Worm (Caenorhabditis elegans) whole organism, L1 larva: ENCODE results near the gene srh-128.

Source experiments
- C04F5.9 ChIP-seq: sonication (generic microtip); optimal IDR thresholded peaks from 2 replicates; lab custom pipeline; 2016; ENCODE audit warnings: missing genetic modification characterization, missing compliant biosample characterization
- C16A3.4 ChIP-seq: fragments of 150-350 bp; optimal IDR thresholded peaks from 2 replicates; lab custom pipeline; 2014; ENCODE audit warnings: missing biosample characterization, missing genetic modification characterization
- C34B4.2 ChIP-seq: sonication (generic microtip); optimal IDR thresholded peaks from 2 replicates; lab custom pipeline; 2017; ENCODE audit warnings: mild to moderate bottlenecking, missing genetic modification characterization, missing compliant biosample characterization
- alr-1 ChIP-seq: fragments of 200-800 bp; sonication (Bioruptor generic); optimal IDR thresholded peaks from 2 replicates; lab custom pipeline; 2018; ENCODE audit warnings: borderline replicate concordance, mild to moderate bottlenecking, missing genetic modification characterization, missing compliant biosample characterization
- aly-2 ChIP-seq: fragments of 150-350 bp; optimal IDR thresholded peaks from 2 replicates; lab custom pipeline; 2014; ENCODE audit warnings: missing biosample characterization, missing genetic modification characterization
- ama-1 ChIP-seq: fragments of 150-350 bp; optimal IDR thresholded peaks from 2 replicates; lab custom pipeline; 2014
- ceh-63 ChIP-seq: fragments of 200-800 bp; sonication (Bioruptor generic); optimal IDR thresholded peaks from 2 replicates; lab custom pipeline; 2018; ENCODE audit warnings: mild to moderate bottlenecking, missing genetic modification characterization, missing compliant biosample characterization
- ceh-8 ChIP-seq: fragments of 200-800 bp; sonication (Bioruptor generic); optimal IDR thresholded peaks from 2 replicates; lab custom pipeline; 2018; ENCODE audit warnings: mild to moderate bottlenecking, missing genetic modification characterization, moderate library complexity, missing compliant biosample characterization
- ceh-88 ChIP-seq: fragments of 200-800 bp; sonication (Bioruptor generic); IDR thresholded peaks from 2 replicates; pipeline ENCODE4 v1.3.6; 2022; ENCODE audit warnings: missing genetic modification characterization, missing compliant biosample characterization
- dpl-1 ChIP-seq, 3 experiments: fragments of 150-350 bp in 2 of 3; sonication (generic microtip) in 1 of 3; optimal IDR thresholded peaks; 2 replicates each; lab custom pipeline; 2014 to 2017; ENCODE audit warnings: missing biosample characterization in 3 of 3, missing genetic modification characterization in 3 of 3, missing genetic modification reagents in 3 of 3
- efl-3 ChIP-seq: fragments of 200-800 bp; sonication (Bioruptor generic); optimal IDR thresholded peaks from 2 replicates; lab custom pipeline; 2018; ENCODE audit warnings: mild to moderate bottlenecking, missing genetic modification characterization, missing compliant biosample characterization
- egl-13 ChIP-seq: sonication (generic microtip); optimal IDR thresholded peaks from 2 replicates; lab custom pipeline; 2016; ENCODE audit warnings: missing genotype, missing genetic modification reagents, missing genetic modification characterization, missing compliant biosample characterization
- egl-27 ChIP-seq, 2 experiments: fragments of 150-350 bp in 1 of 2; sonication (generic microtip); optimal IDR thresholded peaks; 3 replicates each; lab custom pipeline; 2017 to 2018; ENCODE audit warnings: missing biosample characterization in 2 of 2, missing genetic modification characterization in 2 of 2, missing genetic modification reagents in 2 of 2
- elt-2 ChIP-seq: sonication (generic microtip); optimal IDR thresholded peaks from 2 replicates; lab custom pipeline; 2016; ENCODE audit warnings: missing genetic modification characterization, mild to moderate bottlenecking, inconsistent platforms, missing compliant biosample characterization, missing genetic modification reagents
- ets-5 ChIP-seq: fragments of 200-800 bp; sonication (Bioruptor generic); IDR thresholded peaks from 2 replicates; pipeline ENCODE4 v1.3.6; 2022; ENCODE audit warnings: missing genetic modification characterization, missing compliant biosample characterization
- fkh-10 ChIP-seq: sonication (generic microtip); optimal IDR thresholded peaks from 2 replicates; lab custom pipeline; 2017; ENCODE audit warnings: missing biosample characterization, missing genetic modification reagents, missing genetic modification characterization
- fkh-8 ChIP-seq: sonication (generic microtip); optimal IDR thresholded peaks from 2 replicates; lab custom pipeline; 2016; ENCODE audit warnings: mild to moderate bottlenecking, missing genetic modification characterization, missing compliant biosample characterization
- hlh-17 ChIP-seq: fragments of 200-800 bp; sonication (Bioruptor generic); optimal IDR thresholded peaks from 2 replicates; lab custom pipeline; 2018; ENCODE audit warnings: missing genetic modification characterization, mild to moderate bottlenecking, missing compliant biosample characterization, moderate library complexity, borderline replicate concordance
- hpl-2 ChIP-seq: fragments of 150-350 bp; optimal IDR thresholded peaks from 2 replicates; lab custom pipeline; 2014; ENCODE audit warnings: missing biosample characterization, missing genetic modification reagents, missing genetic modification characterization
- irx-1 ChIP-seq: sonication (generic microtip); optimal IDR thresholded peaks from 2 replicates; lab custom pipeline; 2016; ENCODE audit warnings: missing genetic modification characterization, missing compliant biosample characterization
- isw-1 ChIP-seq: fragments of 200-800 bp; sonication (Bioruptor generic); IDR thresholded peaks from 2 replicates; pipeline ENCODE4 v1.3.6; 2022; ENCODE audit warnings: missing genetic modification characterization, missing compliant biosample characterization
- lin-13 ChIP-seq: fragments of 150-350 bp; optimal IDR thresholded peaks from 2 replicates; lab custom pipeline; 2014; ENCODE audit warnings: missing biosample characterization, missing genetic modification reagents, missing genetic modification characterization
- mab-9 ChIP-seq: fragments of 200-800 bp; sonication (Bioruptor generic); IDR thresholded peaks from 2 replicates; pipeline ENCODE4 v1.3.6; 2022; ENCODE audit warnings: missing genetic modification reagents, missing genetic modification characterization, missing compliant biosample characterization
- mdl-1 ChIP-seq, 2 experiments: fragments of 150-350 bp; optimal IDR thresholded peaks; 2 replicates each; lab custom pipeline; 2014 to 2017; ENCODE audit warnings: missing biosample characterization in 2 of 2, missing genetic modification characterization in 2 of 2, inconsistent platforms in 1 of 2
- mef-2 ChIP-seq: fragments of 150-350 bp; optimal IDR thresholded peaks from 2 replicates; lab custom pipeline; 2014; ENCODE audit warnings: missing biosample characterization, missing genetic modification characterization
- mep-1 ChIP-seq: fragments of 150-350 bp; optimal IDR thresholded peaks from 2 replicates; lab custom pipeline; 2014; ENCODE audit warnings: missing biosample characterization, missing genetic modification characterization
- nhr-11 ChIP-seq: fragments of 150-350 bp; optimal IDR thresholded peaks from 2 replicates; lab custom pipeline; 2014; ENCODE audit warnings: missing biosample characterization, missing genetic modification characterization
- nhr-19 ChIP-seq: fragments of 200-800 bp; sonication (Bioruptor generic); conservative IDR thresholded peaks from 2 replicates; pipeline ENCODE4 v1.3.6; 2022; ENCODE audit warnings: missing genetic modification characterization, missing compliant biosample characterization
- nhr-20 ChIP-seq: sonication (generic microtip); optimal IDR thresholded peaks from 2 replicates; lab custom pipeline; 2016; ENCODE audit warnings: mild to moderate bottlenecking, missing genetic modification characterization, missing compliant biosample characterization
- nhr-47 ChIP-seq: sonication (generic microtip); optimal IDR thresholded peaks from 2 replicates; lab custom pipeline; 2016; ENCODE audit warnings: mild to moderate bottlenecking, missing genetic modification characterization, moderate library complexity, missing compliant biosample characterization
- nhr-76 ChIP-seq: sonication (generic microtip); optimal IDR thresholded peaks from 2 replicates; lab custom pipeline; 2017; ENCODE audit warnings: missing biosample characterization, missing genetic modification characterization
- nhr-77 ChIP-seq: fragments of 150-350 bp; optimal IDR thresholded peaks from 2 replicates; lab custom pipeline; 2014; ENCODE audit warnings: missing biosample characterization, missing genetic modification characterization
- nhr-90 ChIP-seq: sonication (generic microtip); optimal IDR thresholded peaks from 2 replicates; lab custom pipeline; 2016; ENCODE audit warnings: mild to moderate bottlenecking, missing genetic modification characterization, missing compliant biosample characterization; ENCODE audit not compliant: poor library complexity
- pag-3 ChIP-seq: sonication (generic microtip); optimal IDR thresholded peaks from 2 replicates; lab custom pipeline; 2017; ENCODE audit warnings: missing genetic modification characterization, mild to moderate bottlenecking, missing compliant biosample characterization, antibody characterized with exemption, borderline replicate concordance; ENCODE audit not compliant: insufficient read depth
- pax-3 ChIP-seq: fragments of 200-800 bp; sonication (Bioruptor generic); optimal IDR thresholded peaks from 2 replicates; lab custom pipeline; 2018; ENCODE audit warnings: mild to moderate bottlenecking, missing genetic modification characterization, moderate library complexity, missing compliant biosample characterization
- rnt-1 ChIP-seq: sonication (generic microtip); optimal IDR thresholded peaks from 2 replicates; lab custom pipeline; 2016; ENCODE audit warnings: mild to moderate bottlenecking, missing genetic modification characterization, moderate library complexity, missing compliant biosample characterization
- snu-23 ChIP-seq: sonication (generic microtip); optimal IDR thresholded peaks from 2 replicates; lab custom pipeline; 2016; ENCODE audit warnings: missing genetic modification characterization, missing compliant biosample characterization
- sox-4 ChIP-seq: sonication (generic microtip); optimal IDR thresholded peaks from 2 replicates; lab custom pipeline; 2016; ENCODE audit warnings: missing genetic modification characterization, missing compliant biosample characterization
- sptf-1 ChIP-seq: fragments of 150-350 bp; optimal IDR thresholded peaks from 2 replicates; lab custom pipeline; 2014; ENCODE audit warnings: missing biosample characterization, missing genetic modification characterization
- tbx-2 ChIP-seq: sonication (generic microtip); optimal IDR thresholded peaks from 2 replicates; lab custom pipeline; 2016; ENCODE audit warnings: missing genetic modification characterization, missing compliant biosample characterization
- tlp-1 ChIP-seq: fragments of 150-350 bp; optimal IDR thresholded peaks from 2 replicates; lab custom pipeline; 2014; ENCODE audit warnings: missing biosample characterization, missing genetic modification characterization
- vab-15 ChIP-seq: sonication (generic microtip); optimal IDR thresholded peaks from 2 replicates; lab custom pipeline; 2017; ENCODE audit warnings: missing genotype, mild to moderate bottlenecking, missing genetic modification characterization, missing compliant biosample characterization
- xbp-1 ChIP-seq: sonication (generic microtip); optimal IDR thresholded peaks from 2 replicates; lab custom pipeline; 2016; ENCODE audit warnings: missing genetic modification characterization, missing compliant biosample characterization
- zag-1 ChIP-seq: fragments of 150-350 bp; optimal IDR thresholded peaks from 2 replicates; lab custom pipeline; 2014; ENCODE audit warnings: missing biosample characterization, missing genetic modification characterization
- zip-4 ChIP-seq: fragments of 200-800 bp; sonication (Bioruptor generic); optimal IDR thresholded peaks from 2 replicates; lab custom pipeline; 2018; ENCODE audit warnings: mild to moderate bottlenecking, missing genetic modification characterization, moderate library complexity, missing compliant biosample characterization

srh-128 gene

DNA sequence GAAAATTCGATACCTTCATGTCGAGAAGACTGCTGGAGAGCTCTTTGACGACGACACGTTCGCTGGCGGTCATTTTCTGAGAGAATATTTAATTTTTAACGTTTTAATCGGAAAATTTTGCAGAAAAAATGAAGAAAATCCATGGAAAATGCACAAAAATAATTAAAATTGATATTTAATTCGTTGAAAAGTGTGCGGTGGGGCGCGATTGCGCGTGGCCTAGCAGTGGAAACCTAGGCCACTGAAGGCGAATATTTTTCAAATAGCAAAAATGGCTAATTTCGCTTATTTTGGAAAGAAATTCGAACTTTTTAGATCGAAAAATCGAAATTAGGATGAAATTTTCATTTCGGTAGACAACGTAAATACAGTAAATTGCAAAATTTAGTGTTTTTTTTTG, 47.4 kb upstream of the srh-128 start, which contains the start of gene F29A7.6 (continued):
- TF ChIP-seq sptf-1 (tag; lab: Kevin White, UChicago) (no peak), rnt-1 (tag; lab: Kevin White, UChicago) (peak; percentile 95), alr-1 (no peak), pax-3 (tag; lab: Kevin White, UChicago) (peak; percentile 69), isw-1 (GFP tag; lab: Robert Waterston, UW) (peak; percentile 50), hlh-17 (GFP tag; lab: Kevin White, UChicago) (no peak), dpl-1 (GFP tag; optimal IDR thresholded peaks at IDR 0.05; lab: Kevin White, UChicago) (peak; percentile 14 to 72 (median 69)), sox-4 (tag; lab: Kevin White, UChicago) (peak; percentile 65), xbp-1 (tag; lab: Kevin White, UChicago) (peak; percentile 67), zag-1 (tag; lab: Kevin White, UChicago) (no peak)

DNA sequence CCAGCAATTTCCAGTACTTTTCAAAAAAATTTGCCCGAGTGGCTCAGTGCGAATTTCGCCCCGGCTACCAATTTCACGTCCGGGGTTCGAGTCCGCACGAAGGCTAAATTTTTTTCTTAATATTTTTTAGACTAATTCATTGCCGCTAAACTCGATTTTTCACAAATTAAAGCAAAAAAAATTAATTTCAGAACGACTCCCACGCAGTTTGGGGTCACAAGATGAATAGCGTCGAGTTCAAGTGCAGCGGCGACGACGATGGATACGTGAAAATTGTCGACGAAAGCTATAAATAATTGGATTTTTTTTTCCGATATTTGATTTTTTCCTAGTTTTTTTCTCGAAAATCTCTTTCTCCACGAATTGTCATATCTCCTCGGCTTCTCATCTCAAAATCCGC, 46.2 kb upstream of the srh-128 start:
- TF ChIP-seq dpl-1 (GFP tag; optimal IDR thresholded peaks at IDR 0.05; lab: Kevin White, UChicago) (no peak), rnt-1 (tag; lab: Kevin White, UChicago) (no peak), nhr-90 (tag; lab: Kevin White, UChicago) (no peak), lin-13 (GFP tag; lab: Kevin White, UChicago) (no peak), zip-4 (GFP tag; lab: Kevin White, UChicago) (no peak), mab-9 (GFP tag; lab: Robert Waterston, UW) (no peak), ets-5 (no peak), ceh-8 (no peak), nhr-76 (tag; lab: Kevin White, UChicago) (no peak), hpl-2 (GFP tag; lab: Kevin White, UChicago) (no peak), alr-1 (no peak), xbp-1 (tag; lab: Kevin White, UChicago) (no peak), fkh-10 (GFP tag; lab: Kevin White, UChicago) (no peak), nhr-77 (no peak), ceh-88 (no peak), egl-13 (tag; lab: Kevin White, UChicago) (no peak), efl-3 (GFP tag; lab: Kevin White, UChicago) (no peak)

DNA sequence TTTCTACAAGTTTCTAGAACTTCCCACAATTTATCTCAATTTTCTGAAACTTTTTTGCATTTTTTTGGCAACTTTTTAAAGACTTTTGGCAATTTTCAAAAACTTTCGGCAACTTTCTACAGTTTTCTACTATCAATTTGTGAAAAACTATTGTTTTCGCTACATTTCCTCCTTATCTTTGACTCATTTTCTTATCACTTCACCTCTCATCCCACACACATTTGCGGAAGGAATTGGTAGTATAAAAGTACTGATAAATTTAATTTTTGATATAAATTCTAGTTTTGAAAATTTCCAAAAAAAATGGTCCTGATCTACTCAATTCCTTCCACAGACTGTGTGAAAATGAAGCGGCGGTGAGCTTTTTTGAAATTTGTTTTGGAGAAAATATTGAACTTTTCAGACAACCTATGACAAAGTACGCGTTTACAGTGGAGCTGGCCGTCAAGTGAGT, 44.5 kb upstream of the srh-128 start, which contains the start of gene F29A7.4:
Gene F29A7.4 (plus strand): TSS at position 404 of the 454 bp plus-strand sequence.
- TF ChIP-seq egl-27 (tag; optimal IDR thresholded peaks at IDR 0.05; lab: Kevin White, UChicago) (no peak), elt-2 (peak; percentile 72), hpl-2 (GFP tag; lab: Kevin White, UChicago) (no peak), nhr-90 (tag; lab: Kevin White, UChicago) (no peak), nhr-11 (tag; lab: Kevin White, UChicago) (no peak), nhr-20 (no peak), ceh-63 (GFP tag; lab: Kevin White, UChicago) (no peak)

DNA sequence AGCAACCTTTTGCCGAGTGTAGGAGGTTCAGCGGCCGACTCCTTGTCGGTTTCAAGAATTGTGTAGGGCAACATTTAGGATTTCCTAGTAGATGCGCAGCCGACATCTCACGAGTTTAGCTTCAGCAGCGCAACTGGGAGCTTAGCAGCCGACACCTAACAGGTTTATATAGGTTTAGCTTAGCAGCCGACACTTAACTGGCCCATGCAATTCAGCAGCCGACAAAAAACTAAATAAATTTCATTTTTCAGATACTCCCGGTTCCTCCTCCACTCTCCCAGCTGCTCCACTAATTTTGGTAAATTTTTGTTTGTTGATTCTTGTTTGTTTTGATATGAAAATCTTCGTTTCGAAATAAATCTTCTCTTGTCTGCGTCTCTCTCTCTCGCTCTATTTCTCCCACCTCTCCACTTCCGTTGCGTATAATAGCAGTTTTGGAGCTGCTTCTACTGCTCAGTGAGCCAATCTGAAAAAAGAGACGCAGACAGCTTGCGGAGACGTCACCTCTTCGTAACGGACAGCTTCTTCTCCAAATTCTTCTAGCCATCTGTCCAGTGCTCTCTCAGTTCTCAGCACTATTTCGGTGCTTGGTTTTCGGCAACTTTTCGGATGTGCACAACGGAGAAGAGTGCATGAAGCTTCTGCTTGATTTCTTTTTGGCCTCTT, 43.0 kb upstream of the srh-128 start:
- no peak for TF ChIP-seq egl-27 (tag; optimal IDR thresholded peaks at IDR 0.05; lab: Kevin White, UChicago)
- TF ChIP-seq fkh-8 (tag; lab: Kevin White, UChicago), result peak; percentile 94
- no peak for TF ChIP-seq hpl-2 (GFP tag; lab: Kevin White, UChicago)
- no peak for TF ChIP-seq sptf-1 (tag; lab: Kevin White, UChicago)
- TF ChIP-seq vab-15 (tag; lab: Kevin White, UChicago), result no peak
- no peak for TF ChIP-seq tlp-1
- TF ChIP-seq ama-1 (lab: Kevin White, UChicago), result no peak
- TF ChIP-seq snu-23 (GFP tag; lab: Kevin White, UChicago), result peak; percentile 55
- no peak for TF ChIP-seq mef-2 (tag; lab: Kevin White, UChicago)
- TF ChIP-seq nhr-47 (tag; lab: Kevin White, UChicago), result peak; percentile 78
- peak; percentile 16 for TF ChIP-seq nhr-19
- TF ChIP-seq aly-2 (tag; lab: Kevin White, UChicago), result no peak
- no peak for TF ChIP-seq efl-3 (GFP tag; lab: Kevin White, UChicago)
- TF ChIP-seq C16A3.4 (tag; lab: Kevin White, UChicago), result no peak
- TF ChIP-seq mep-1 (tag; lab: Kevin White, UChicago), result peak; percentile 29
- no peak for TF ChIP-seq C04F5.9 (tag; lab: Kevin White, UChicago)
- no peak for TF ChIP-seq pag-3 (tag; lab: Kevin White, UChicago)
- no peak for TF ChIP-seq nhr-76 (tag; lab: Kevin White, UChicago)
- TF ChIP-seq C34B4.2 (tag; lab: Kevin White, UChicago), result no peak
- no peak for TF ChIP-seq mdl-1 (tag; optimal IDR thresholded peaks at IDR 0.05; lab: Kevin White, UChicago)
- peak; percentile 75 for TF ChIP-seq tbx-2 (tag; lab: Kevin White, UChicago)
- no peak for TF ChIP-seq irx-1 (tag; lab: Kevin White, UChicago)
- TF ChIP-seq nhr-90 (tag; lab: Kevin White, UChicago), result no peak
